Fruit fly (Drosophila melanogaster): ENCODE data around the gene eIF1A.

The eIF1A gene

DNA sequence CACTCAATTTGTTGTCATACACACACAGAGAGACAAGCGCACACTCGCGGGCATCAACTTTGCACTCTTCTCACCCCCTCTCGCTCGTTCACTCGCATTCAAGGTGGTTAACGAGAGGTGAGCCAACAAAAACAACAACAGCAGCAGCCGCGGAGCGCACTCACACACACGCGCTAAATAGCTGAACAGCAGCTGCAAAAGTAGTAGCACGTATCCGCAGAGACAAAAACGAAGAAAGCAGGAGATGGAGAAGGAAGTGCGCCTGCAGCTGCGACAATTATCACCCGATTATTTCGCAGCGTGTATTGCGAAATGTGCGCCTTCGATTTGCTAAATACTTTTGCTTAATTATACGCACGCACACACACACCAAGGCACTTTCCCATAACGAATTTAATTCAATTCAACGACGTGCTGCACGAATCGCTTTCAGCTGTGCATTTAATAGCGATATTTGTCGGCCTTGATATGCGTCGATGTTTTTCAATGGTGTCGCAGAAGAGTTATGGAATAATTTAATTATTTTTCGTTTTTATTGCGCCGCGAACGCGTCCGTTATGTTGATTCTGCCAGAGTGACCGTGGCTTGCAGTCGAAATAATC, 23.9 kb downstream of the eIF1A start (continued):
- TF ChIP-seq CG3281 (GFP tag; optimal IDR thresholded peaks at IDR 0.05) (peak; percentile 8), slp2 (GFP tag; optimal IDR thresholded peaks at IDR 0.05) (no peak), Sox100B (GFP tag; optimal IDR thresholded peaks at IDR 0.05) (no peak), CG33557 (GFP tag; optimal IDR thresholded peaks at IDR 0.05) (no peak), Sox102F (GFP tag; optimal IDR thresholded peaks at IDR 0.05) (no peak), CG1832 (GFP tag; optimal IDR thresholded peaks at IDR 0.05) (no peak), CG5180 (GFP tag; optimal IDR thresholded peaks at IDR 0.05) (no peak), Fer3 (tag; optimal IDR thresholded peaks at IDR 0.05) (no peak), sna (GFP tag; IDR thresholded peaks at IDR 0.05; ENCODE audit: partially characterized antibody) (no peak), Dip3 (GFP tag; optimal IDR thresholded peaks at IDR 0.05) (peak; percentile 18), Hr51 (GFP tag; optimal IDR thresholded peaks at IDR 0.05) (peak in 1 of 2 experiments; percentile 32), CG2678 (tag; optimal IDR thresholded peaks at IDR 0.05) (peak; percentile 2), Adf1 (GFP tag; IDR thresholded peaks at IDR 0.05) (peak; percentile 38; the same call in 1 of the 2 replicates), ara (GFP tag; IDR thresholded peaks at IDR 0.05) (no peak), CG15514 (GFP tag; optimal IDR thresholded peaks at IDR 0.05) (peak; percentile 11), CG1233 (GFP tag; optimal IDR thresholded peaks at IDR 0.05) (no peak), trh (GFP tag; optimal IDR thresholded peaks at IDR 0.05) (no peak), Doc2 (GFP tag; IDR thresholded peaks at IDR 0.05) (no peak), D (optimal IDR thresholded peaks at IDR 0.05) (peak; percentile 72), D (GFP tag; optimal IDR thresholded peaks at IDR 0.05) (no peak), CG3065 (GFP tag; optimal IDR thresholded peaks at IDR 0.05) (no peak), Lim3 (GFP tag; IDR thresholded peaks at IDR 0.05) (no peak), HHEX (GFP tag; optimal IDR thresholded peaks at IDR 0.05) (no peak), Dfd (GFP tag; optimal IDR thresholded peaks at IDR 0.05) (no peak), zen (tag; optimal IDR thresholded peaks at IDR 0.05) (no peak), CG3726 (GFP tag; IDR thresholded peaks at IDR 0.05) (no peak), Tbp (GFP tag; optimal IDR thresholded peaks at IDR 0.05) (no peak), Lhr (GFP tag; optimal IDR thresholded peaks at IDR 0.05) (no peak), CG32532 (GFP tag; IDR thresholded peaks at IDR 0.05) (peak; percentile 56), kah (GFP tag; optimal IDR thresholded peaks at IDR 0.05) (peak; percentile 83), ci (GFP tag; IDR thresholded peaks at IDR 0.05) (peak; percentile 65; the same call in 2 of the 3 replicates), Dbx (GFP tag; IDR thresholded peaks at IDR 0.05) (peak; percentile 54; the same call in 2 of the 3 replicates), CG10209 (GFP tag; optimal IDR thresholded peaks at IDR 0.05) (no peak), CG12236 (GFP tag; optimal IDR thresholded peaks at IDR 0.05) (no peak), sr (GFP tag; IDR thresholded peaks at IDR 0.05) (no peak), Poxn (GFP tag; IDR thresholded peaks at IDR 0.05) (no peak), ken (GFP tag; IDR thresholded peaks at IDR 0.05) (no peak; the same call in 2 of the 3 replicates), ERR (GFP tag; optimal IDR thresholded peaks at IDR 0.05) (peak; percentile 43), E2f1 (GFP tag; IDR thresholded peaks at IDR 0.05) (no peak), CG7786 (GFP tag; optimal IDR thresholded peaks at IDR 0.05) (no peak), Scr (GFP tag; IDR thresholded peaks at IDR 0.05; ENCODE audit: partially characterized antibody) (no peak), dan (GFP tag; IDR thresholded peaks at IDR 0.05) (no peak), CG6791 (GFP tag; IDR thresholded peaks at IDR 0.05; ENCODE audit: partially characterized antibody) (peak; percentile 19; the same call in 1 of the 3 replicates), ind (GFP tag; optimal IDR thresholded peaks at IDR 0.05) (no peak), sens-2 (GFP tag; IDR thresholded peaks at IDR 0.05) (no peak), Vsx1 (GFP tag; optimal IDR thresholded peaks at IDR 0.05) (no peak), lilli (GFP tag; optimal IDR thresholded peaks at IDR 0.05) (peak; percentile 25), hbn (GFP tag; IDR thresholded peaks at IDR 0.05; ENCODE audit: partially characterized antibody) (no peak), eve (GFP tag; optimal IDR thresholded peaks at IDR 0.05) (no peak), hth (optimal IDR thresholded peaks at IDR 0.05) (no peak), Hsf (GFP tag; optimal IDR thresholded peaks at IDR 0.05) (no peak)
